Worm (Caenorhabditis elegans): ENCODE results near the gene fbxl-3.

Gene fbxl-3

DNA sequence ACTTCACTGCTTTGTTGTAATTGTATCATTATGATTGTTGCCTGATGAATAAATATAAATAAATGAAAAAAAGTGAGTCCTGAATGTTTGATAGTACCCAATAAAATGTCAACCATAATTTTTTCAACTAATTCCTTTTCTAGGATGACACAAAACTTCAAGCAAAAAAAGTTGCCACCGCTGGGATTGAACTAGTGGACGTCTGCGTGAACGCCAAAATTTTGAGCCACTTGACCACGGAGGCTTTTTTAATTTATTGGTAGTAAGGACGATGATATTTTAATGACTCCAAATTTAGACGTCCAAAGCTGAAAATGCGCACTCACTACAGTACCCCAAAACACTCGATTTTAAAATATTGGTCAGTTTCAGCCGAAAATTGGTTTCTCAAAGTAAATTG lies 45.1 kb downstream of the fbxl-3 start (continued):
- peak; percentile 10 for TF ChIP-seq tlf-1 (GFP tag; optimal IDR thresholded peaks at IDR 0.05)
- peak; percentile 94 for TF ChIP-seq ztf-25 (GFP tag; IDR thresholded peaks at IDR 0.05)
- TF ChIP-seq C17E4.6 (GFP tag; IDR thresholded peaks at IDR 0.05), result no peak
- peak; percentile 44 for TF ChIP-seq lsl-1 (GFP tag; optimal IDR thresholded peaks at IDR 0.05)
- TF ChIP-seq snpc-1.1 (tag; optimal IDR thresholded peaks at IDR 0.05; ENCODE audit: insufficient read depth), result peak; percentile 43
- TF ChIP-seq unc-130 (GFP tag; optimal IDR thresholded peaks at IDR 0.05), result peak; percentile 40
- TF ChIP-seq snpc-1.3 (tag; optimal IDR thresholded peaks at IDR 0.05; ENCODE audit: insufficient read depth), result peak; percentile 68
- TF ChIP-seq Y53G8AR.9 (GFP tag; conservative IDR thresholded peaks at IDR 0.05), result peak; percentile 71; the same call in 1 of the 2 replicates
- peak; percentile 37 for TF ChIP-seq F23B12.7 (tag; optimal IDR thresholded peaks at IDR 0.05; ENCODE audit: insufficient read depth)
- TF ChIP-seq mcd-1 (GFP tag; IDR thresholded peaks at IDR 0.05), result no peak
- peak; percentile 90 for TF ChIP-seq ceh-40 (GFP tag; IDR thresholded peaks at IDR 0.05)
- peak; percentile 61 for TF ChIP-seq ztf-26 (tag; optimal IDR thresholded peaks at IDR 0.05)
- no peak for TF ChIP-seq gei-17 (GFP tag; optimal IDR thresholded peaks at IDR 0.05)
- TF ChIP-seq madf-8 (GFP tag; conservative IDR thresholded peaks at IDR 0.05), result no peak
- TF ChIP-seq somi-1 (GFP tag; optimal IDR thresholded peaks at IDR 0.05), result peak; percentile 28
- TF ChIP-seq zim-3 (tag; optimal IDR thresholded peaks at IDR 0.05), result peak; percentile 90
- peak; percentile 74 for TF ChIP-seq B0261.1 (tag; optimal IDR thresholded peaks at IDR 0.05)
- TF ChIP-seq Y67H2A.10 (GFP tag; conservative IDR thresholded peaks at IDR 0.05), result no peak
- TF ChIP-seq F52B5.7 (tag; optimal IDR thresholded peaks at IDR 0.05), result peak; percentile 92
- no peak for TF ChIP-seq F33H1.4 (GFP tag; IDR thresholded peaks at IDR 0.05)
- peak; percentile 92 for TF ChIP-seq ceh-58 (GFP tag; IDR thresholded peaks at IDR 0.05)
- no peak for TF ChIP-seq nfya-1 (tag; optimal IDR thresholded peaks at IDR 0.05; ENCODE audit: borderline replicate concordance, insufficient read depth)
- no peak for TF ChIP-seq efl-1 (GFP tag; optimal IDR thresholded peaks at IDR 0.05)
- 0 out of 2 replicates have a peak, but pooled peaks have one; percentile 67 for TF ChIP-seq cebp-2 (GFP tag; IDR thresholded peaks at IDR 0.05)
- 0 out of 2 replicates have a peak, but pooled peaks have one; percentile 26 for TF ChIP-seq ztf-28 (GFP tag; IDR thresholded peaks at IDR 0.05)
- TF ChIP-seq F37B4.10 (GFP tag; IDR thresholded peaks at IDR 0.05), result 0 out of 2 replicates have a peak, but pooled peaks have one; percentile 66
- peak; percentile 28 for TF ChIP-seq madf-10 (tag; optimal IDR thresholded peaks at IDR 0.05)
- no peak for TF ChIP-seq attf-3 (GFP tag; conservative IDR thresholded peaks at IDR 0.05)
- no peak for TF ChIP-seq pha-4 (tag; optimal IDR thresholded peaks at IDR 0.05)
- TF ChIP-seq tbp1 (GFP tag; optimal IDR thresholded peaks at IDR 0.05), result peak; percentile 91
- no peak for TF ChIP-seq ccch-3 (GFP tag; optimal IDR thresholded peaks at IDR 0.05)
- TF ChIP-seq dpff-1 (tag; optimal IDR thresholded peaks at IDR 0.05), result peak; percentile 84
- no peak for TF ChIP-seq ztf-3 (GFP tag; optimal IDR thresholded peaks at IDR 0.05)
- TF ChIP-seq hsf-1 (GFP tag; IDR thresholded peaks at IDR 0.05), result peak; percentile 64
- TF ChIP-seq tbx-9 (tag; optimal IDR thresholded peaks at IDR 0.05; ENCODE audit: borderline replicate concordance), result no peak
- TF ChIP-seq nhr-179 (tag; optimal IDR thresholded peaks at IDR 0.05), result peak; percentile 43
- TF ChIP-seq F55B11.4 (tag; optimal IDR thresholded peaks at IDR 0.05; ENCODE audit: borderline replicate concordance, insufficient read depth), result no peak
- TF ChIP-seq ekl-4 (GFP tag; IDR thresholded peaks at IDR 0.05), result peak; percentile 69; the same call in 1 of the 2 replicates
- TF ChIP-seq madf-3 (GFP tag; IDR thresholded peaks at IDR 0.05), result 0 out of 2 replicates have a peak, but pooled peaks have one; percentile 77
- peak; percentile 76 for TF ChIP-seq chd-7 (tag; optimal IDR thresholded peaks at IDR 0.05)
- TF ChIP-seq sdz-38 (tag; optimal IDR thresholded peaks at IDR 0.05), result no peak
- peak; percentile 8 for TF ChIP-seq snpc-4 (GFP tag; optimal IDR thresholded peaks at IDR 0.05)
- peak in 3 of 4 experiments; percentile 38 to 52 (median 49) for TF ChIP-seq snpc-4 (tag; optimal IDR thresholded peaks at IDR 0.05)
- TF ChIP-seq T07F8.4 (tag; optimal IDR thresholded peaks at IDR 0.05), result no peak
- TF ChIP-seq Y56A3A.18 (GFP tag; IDR thresholded peaks at IDR 0.05), result peak; percentile 78
- peak; percentile 47 to 54 for TF ChIP-seq let-607 (tag; optimal IDR thresholded peaks at IDR 0.05)
- peak; percentile 38 for TF ChIP-seq mxl-1 (tag; optimal IDR thresholded peaks at IDR 0.05)
- TF ChIP-seq ztf-18 (tag; optimal IDR thresholded peaks at IDR 0.05), result peak; percentile 46

Data from whole organism, young adult.